Worm (Caenorhabditis elegans): ENCODE data around the gene T01E8.8.

T01E8.8 gene

ce11 chrII:10271093-10271492 is 40.0 kb downstream of the T01E8.8 start, which contains the start of gene F54B3.4:
TSS of gene F54B3.4 (minus strand) at chrII:10271193.
- no peak for TF ChIP-seq elt-3 (tag; optimal IDR thresholded peaks at IDR 0.05)
- TF ChIP-seq C34F6.9 (tag; optimal IDR thresholded peaks at IDR 0.05): no peak
- no peak for TF ChIP-seq ztf-4 (tag; optimal IDR thresholded peaks at IDR 0.05)
- no peak for TF ChIP-seq fos-1 (tag; optimal IDR thresholded peaks at IDR 0.05)
- TF ChIP-seq blmp-1 (tag; optimal IDR thresholded peaks at IDR 0.05; ENCODE audit: insufficient read depth): no peak
- no peak for TF ChIP-seq lin-11 (tag; optimal IDR thresholded peaks at IDR 0.05)
- no peak for TF ChIP-seq mab-5 (tag; optimal IDR thresholded peaks at IDR 0.05)
- no peak for TF ChIP-seq mdl-1 (tag; optimal IDR thresholded peaks at IDR 0.05)
- TF ChIP-seq nhr-25 (tag; optimal IDR thresholded peaks at IDR 0.05): no peak
- no peak for TF ChIP-seq nhr-11 (tag; optimal IDR thresholded peaks at IDR 0.05)
- TF ChIP-seq nhr-10 (tag; optimal IDR thresholded peaks at IDR 0.05): no peak
- no peak for TF ChIP-seq ceh-16 (tag; optimal IDR thresholded peaks at IDR 0.05)
- TF ChIP-seq nhr-237 (tag; optimal IDR thresholded peaks at IDR 0.05): no peak
- TF ChIP-seq lin-13 (GFP tag; optimal IDR thresholded peaks at IDR 0.05): no peak
- TF ChIP-seq ceh-82 (tag; optimal IDR thresholded peaks at IDR 0.05): no peak

- TF ChIP-seq sem-4 (tag; optimal IDR thresholded peaks at IDR 0.05): no peak
- TF ChIP-seq fos-1 (tag; optimal IDR thresholded peaks at IDR 0.05): no peak
- no peak for TF ChIP-seq sma-9 (GFP tag; optimal IDR thresholded peaks at IDR 0.05)
- no peak for TF ChIP-seq sma-9 (tag; optimal IDR thresholded peaks at IDR 0.05)
- no peak for TF ChIP-seq unc-62 (GFP tag; optimal IDR thresholded peaks at IDR 0.05)
- no peak for TF ChIP-seq gmeb-1 (tag; optimal IDR thresholded peaks at IDR 0.05)
- TF ChIP-seq zag-1 (tag; optimal IDR thresholded peaks at IDR 0.05): no peak
- no peak for TF ChIP-seq mdl-1 (tag; optimal IDR thresholded peaks at IDR 0.05)
- TF ChIP-seq ztf-1 (GFP tag; conservative IDR thresholded peaks at IDR 0.05): no peak
- no peak for TF ChIP-seq ztf-11 (tag; optimal IDR thresholded peaks at IDR 0.05)
- no peak for TF ChIP-seq nhr-6 (tag; optimal IDR thresholded peaks at IDR 0.05)
Measured at ce11 chrII:10279561-10279960, 48.5 kb downstream of the T01E8.8 start, which contains the start of gene ZK971.1. TSS of gene ZK971.1 (minus strand) at chrII:10279661.

ce11 chrII:10281674-10282073 is 50.6 kb downstream of the T01E8.8 start:
- no peak for TF ChIP-seq elt-3 (tag; optimal IDR thresholded peaks at IDR 0.05)
- TF ChIP-seq fos-1 (tag; optimal IDR thresholded peaks at IDR 0.05): peak; percentile 3

ce11 chrII:10283145-10283544 is 52.1 kb downstream of the T01E8.8 start:
- TF ChIP-seq unc-39 (tag; optimal IDR thresholded peaks at IDR 0.05): no peak
- no peak for TF ChIP-seq unc-62 (GFP tag; optimal IDR thresholded peaks at IDR 0.05)

ce11 chrII:10284991-10285390 is 53.9 kb downstream of the T01E8.8 start:
- TF ChIP-seq Y55F3AM.14 (GFP tag; optimal IDR thresholded peaks at IDR 0.05) (no peak), nhr-21 (tag; optimal IDR thresholded peaks at IDR 0.05) (no peak), ztf-1 (GFP tag; conservative IDR thresholded peaks at IDR 0.05) (no peak), C34F6.9 (tag; optimal IDR thresholded peaks at IDR 0.05) (no peak), sma-9 (GFP tag; optimal IDR thresholded peaks at IDR 0.05) (no peak), sma-9 (tag; optimal IDR thresholded peaks at IDR 0.05) (no peak), sem-4 (tag; optimal IDR thresholded peaks at IDR 0.05) (no peak), lin-11 (tag; optimal IDR thresholded peaks at IDR 0.05) (no peak), lsy-2 (tag; optimal IDR thresholded peaks at IDR 0.05) (peak in 1 of 2 experiments; percentile 3)

Measured in whole organism, L2 larva.